Worm (Caenorhabditis elegans) whole organism, young adult: Measurements from ENCODE around the gene C28H8.5.

Experiments used
- ama-1 ChIP-seq, 3 experiments: fragments of 150-350 bp in 1 of 3; sonication (generic microtip) in 2 of 3; optimal IDR thresholded peaks; 2 replicates each; lab custom pipeline; 2014 to 2018; ENCODE audit warnings: missing biosample characterization in 2 of 3, missing genetic modification characterization in 2 of 3, missing genetic modification reagents in 2 of 3
- ceh-91 ChIP-seq: fragments of 200-800 bp; sonication (Bioruptor generic); IDR thresholded peaks from 2 replicates; pipeline ENCODE4 v1.3.6; 2022; ENCODE audit warnings: missing genetic modification reagents, missing genetic modification characterization, missing compliant biosample characterization
- gei-17 ChIP-seq: fragments of 200-800 bp; sonication (Bioruptor generic); optimal IDR thresholded peaks from 2 replicates; lab custom pipeline; 2018; ENCODE audit warnings: mild to moderate bottlenecking, missing genetic modification characterization, missing compliant biosample characterization
- lir-1 ChIP-seq: fragments of 200-800 bp; sonication (Bioruptor generic); conservative IDR thresholded peaks from 2 replicates; pipeline ENCODE4 v1.3.6; 2022; ENCODE audit warnings: missing genetic modification reagents, missing genetic modification characterization, missing compliant biosample characterization
- mes-4 ChIP-seq: sonication (generic microtip); optimal IDR thresholded peaks from 2 replicates; lab custom pipeline; 2016; ENCODE audit warnings: missing genotype, missing genetic modification characterization, missing compliant biosample characterization
- mxl-1 ChIP-seq: sonication (generic microtip); optimal IDR thresholded peaks from 2 replicates; lab custom pipeline; 2016; ENCODE audit warnings: missing genetic modification characterization, missing compliant biosample characterization
- sea-2 ChIP-seq: fragments of 200-800 bp; sonication (Bioruptor generic); IDR thresholded peaks from 2 replicates; pipeline ENCODE4 v1.3.6; 2022; ENCODE audit warnings: missing genetic modification characterization, missing compliant biosample characterization
- unc-62 ChIP-seq: fragments of 150-350 bp; optimal IDR thresholded peaks from 2 replicates; lab custom pipeline; 2014; ENCODE audit warnings: missing biosample characterization, missing genetic modification reagents, missing genetic modification characterization
- ztf-26 ChIP-seq: sonication (generic microtip); optimal IDR thresholded peaks from 2 replicates; lab custom pipeline; 2017; ENCODE audit warnings: missing genetic modification characterization, missing compliant biosample characterization
- ztf-28 ChIP-seq: fragments of 200-800 bp; sonication (Bioruptor generic); IDR thresholded peaks from 2 replicates; pipeline ENCODE4 v1.3.6; 2022; ENCODE audit warnings: missing genetic modification reagents, missing genetic modification characterization, missing compliant biosample characterization

DNA sequence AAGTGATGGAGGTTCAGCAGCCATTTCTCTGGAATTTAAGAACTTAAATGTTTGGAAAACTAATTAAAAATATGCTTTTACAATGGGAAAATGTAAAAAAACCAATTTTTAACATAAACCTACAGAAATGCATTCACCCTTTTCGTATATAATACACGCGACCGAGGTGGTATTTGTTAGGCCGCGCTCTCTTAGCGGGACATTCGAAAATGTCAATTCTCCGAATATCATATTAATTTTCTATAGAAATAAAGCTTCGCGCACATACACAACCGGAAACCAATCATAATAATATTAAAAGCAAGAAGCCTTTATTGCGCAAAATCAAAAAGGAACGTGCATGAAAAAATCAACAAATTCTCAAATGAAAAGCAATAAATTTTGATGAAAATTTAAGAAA is 30.9 kb upstream of the C28H8.5 start, which contains the start of gene ddx-23:
- TF ChIP-seq gei-17 (GFP tag; lab: Kevin White, UChicago) (peak; percentile 12), mxl-1 (tag; lab: Kevin White, UChicago) (no peak), mes-4 (no peak), ama-1 (optimal IDR thresholded peaks at IDR 0.05; lab: Kevin White, UChicago) (peak; percentile 23), ama-1 (GFP tag; optimal IDR thresholded peaks at IDR 0.05; lab: Kevin White, UChicago) (peak; percentile 14 to 53), ztf-28 (GFP tag; lab: Robert Waterston, UW) (no peak), ztf-26 (tag; lab: Kevin White, UChicago) (no peak), unc-62 (GFP tag; lab: Kevin White, UChicago) (no peak), ceh-91 (GFP tag; lab: Robert Waterston, UW) (no peak), sea-2 (no peak), lir-1 (no peak)
